Fruit fly (Drosophila melanogaster) whole organism, embryonic: ENCODE data around the gene Tim17a2.

Experiments
- Ada2b ChIP-seq: fragments of 200-800 bp; sonication (Bioruptor generic); IDR thresholded peaks from 2 replicates; pipeline ENCODE4 v1.3.6; 2022; ENCODE audit warnings: missing biosample characterization, missing genetic modification characterization
- BEAF-32 ChIP-seq: fragments of 200-800 bp; sonication (Bioruptor generic); optimal IDR thresholded peaks from 3 replicates; lab custom pipeline; 2017; ENCODE audit warnings: missing biosample characterization, missing genetic modification characterization, mild to moderate bottlenecking, moderate library complexity, missing genetic modification reagents
- BtbVII ChIP-seq: fragments of 200-800 bp; sonication (Bioruptor generic); optimal IDR thresholded peaks from 3 replicates; lab custom pipeline; 2017; ENCODE audit warnings: missing biosample characterization, mild to moderate bottlenecking, missing genetic modification characterization
- CG10274 ChIP-seq: fragments of 200-800 bp; sonication (Bioruptor generic); optimal IDR thresholded peaks from 3 replicates; lab custom pipeline; 2017; ENCODE audit warnings: missing biosample characterization, mild to moderate bottlenecking, missing genetic modification characterization
- CG10321 ChIP-seq: fragments of 200-800 bp; sonication (Bioruptor generic); IDR thresholded peaks from 2 replicates; pipeline ENCODE4 v1.3.6; 2022; ENCODE audit warnings: missing biosample characterization, missing genetic modification characterization
- CG10959 ChIP-seq: fragments of 200-800 bp; sonication (Bioruptor generic); IDR thresholded peaks from 2 replicates; pipeline ENCODE4 v1.3.6; 2022; ENCODE audit warnings: missing biosample characterization, missing genetic modification characterization
- CG12391 ChIP-seq: fragments of 200-800 bp; sonication (Bioruptor generic); optimal IDR thresholded peaks from 3 replicates; lab custom pipeline; 2018; ENCODE audit warnings: missing biosample characterization, mild to moderate bottlenecking, missing genetic modification characterization, moderate library complexity
- CG13287 ChIP-seq: fragments of 200-800 bp; sonication (Bioruptor generic); IDR thresholded peaks from 2 replicates; pipeline ENCODE4 v1.3.6; 2022; ENCODE audit warnings: missing biosample characterization, missing genetic modification characterization; ENCODE audit not compliant: partially characterized antibody
- CG14014 ChIP-seq: fragments of 200-800 bp; sonication (Bioruptor generic); IDR thresholded peaks from 2 replicates; pipeline ENCODE4 v1.3.6; 2022; ENCODE audit warnings: missing biosample characterization, missing genetic modification characterization
- CG1603 ChIP-seq: fragments of 200-800 bp; sonication (Bioruptor generic); optimal IDR thresholded peaks from 2 replicates; lab custom pipeline; 2019; ENCODE audit warnings: missing biosample characterization, mild to moderate bottlenecking, missing genetic modification characterization, moderate library complexity
- CG30020 ChIP-seq: fragments of 200-800 bp; optimal IDR thresholded peaks from 2 replicates; lab custom pipeline; 2019; ENCODE audit warnings: missing biosample characterization, mild to moderate bottlenecking, missing genetic modification characterization, moderate library complexity
- CG31224 ChIP-seq: fragments of 200-800 bp; sonication (Bioruptor generic); IDR thresholded peaks from 2 replicates; pipeline ENCODE4 v1.3.6; 2022; ENCODE audit warnings: missing biosample characterization, missing genetic modification characterization
- CG3163 ChIP-seq: fragments of 200-800 bp; sonication (Bioruptor generic); optimal IDR thresholded peaks from 3 replicates; lab custom pipeline; 2016; ENCODE audit warnings: missing biosample characterization, missing genetic modification characterization
- CG3995 ChIP-seq: fragments of 200-800 bp; sonication (Bioruptor generic); optimal IDR thresholded peaks from 3 replicates; lab custom pipeline; 2016; ENCODE audit warnings: missing biosample characterization, missing genetic modification characterization
- CG4282 ChIP-seq: fragments of 200-800 bp; sonication (Bioruptor generic); optimal IDR thresholded peaks from 2 replicates; lab custom pipeline; 2016; ENCODE audit warnings: missing biosample characterization, missing genetic modification characterization
- CG4328 ChIP-seq: fragments of 200-800 bp; sonication (Bioruptor generic); optimal IDR thresholded peaks from 3 replicates; lab custom pipeline; 2017; ENCODE audit warnings: missing biosample characterization, missing genetic modification reagents, missing genetic modification characterization
- CG7786 ChIP-seq: fragments of 200-800 bp; sonication (Bioruptor generic); optimal IDR thresholded peaks from 2 replicates; lab custom pipeline; 2016; ENCODE audit warnings: missing biosample characterization, missing genetic modification characterization
- CG7839 ChIP-seq: fragments of 200-800 bp; sonication (Bioruptor generic); optimal IDR thresholded peaks from 3 replicates; lab custom pipeline; 2018; ENCODE audit warnings: missing biosample characterization, mild to moderate bottlenecking, missing genetic modification characterization, moderate library complexity
- CG9817 ChIP-seq: fragments of 200-800 bp; sonication (Bioruptor generic); optimal IDR thresholded peaks from 2 replicates; lab custom pipeline; 2018; ENCODE audit warnings: missing biosample characterization, mild to moderate bottlenecking, missing genetic modification characterization, moderate library complexity
- CkIIα-i1 ChIP-seq: fragments of 200-800 bp; sonication (Bioruptor generic); IDR thresholded peaks from 2 replicates; pipeline ENCODE4 v1.3.6; 2022; ENCODE audit warnings: missing biosample characterization, missing genetic modification characterization
- HHEX ChIP-seq: fragments of 200-800 bp; sonication (Bioruptor generic); optimal IDR thresholded peaks from 3 replicates; lab custom pipeline; 2017; ENCODE audit warnings: missing biosample characterization, mild to moderate bottlenecking, missing genetic modification characterization, missing genetic modification reagents
- Hmr ChIP-seq: fragments of 200-800 bp; sonication (Bioruptor generic); optimal IDR thresholded peaks from 3 replicates; lab custom pipeline; 2017; ENCODE audit warnings: mild to moderate bottlenecking, missing biosample characterization, missing genetic modification reagents, missing genetic modification characterization
- Jarid2 ChIP-seq: fragments of 200-800 bp; sonication (Bioruptor generic); optimal IDR thresholded peaks from 3 replicates; lab custom pipeline; 2017; ENCODE audit warnings: mild to moderate bottlenecking, missing biosample characterization, missing genetic modification reagents, missing genetic modification characterization
- Lhr ChIP-seq: fragments of 200-800 bp; sonication (Bioruptor generic); optimal IDR thresholded peaks from 3 replicates; lab custom pipeline; 2017; ENCODE audit warnings: mild to moderate bottlenecking, missing biosample characterization, missing genetic modification reagents, missing genetic modification characterization
- Lim3 ChIP-seq: fragments of 200-800 bp; sonication (Bioruptor generic); IDR thresholded peaks from 2 replicates; pipeline ENCODE4 v1.3.6; 2022; ENCODE audit warnings: missing biosample characterization, missing genetic modification characterization
- MESR4 ChIP-seq: fragments of 200-800 bp; sonication (Bioruptor generic); optimal IDR thresholded peaks from 2 replicates; lab custom pipeline; 2018; ENCODE audit warnings: missing biosample characterization, mild to moderate bottlenecking, missing genetic modification characterization, moderate library complexity
- Mes4 ChIP-seq: fragments of 200-800 bp; sonication (Bioruptor generic); optimal IDR thresholded peaks from 2 replicates; lab custom pipeline; 2016; ENCODE audit warnings: missing biosample characterization, missing genetic modification characterization
- Myb ChIP-seq: fragments of 200-800 bp; sonication (Bioruptor generic); optimal IDR thresholded peaks from 2 replicates; lab custom pipeline; 2016; ENCODE audit warnings: missing biosample characterization, missing genetic modification characterization
- NFAT ChIP-seq: fragments of 200-800 bp; sonication (Bioruptor generic); IDR thresholded peaks from 2 replicates; pipeline ENCODE4 v1.3.6; 2022; ENCODE audit warnings: missing biosample characterization, missing genetic modification characterization
- NfI ChIP-seq: fragments of 200-800 bp; sonication (Bioruptor generic); optimal IDR thresholded peaks from 3 replicates; lab custom pipeline; 2018; ENCODE audit warnings: missing biosample characterization, mild to moderate bottlenecking, missing genetic modification characterization, moderate library complexity
- Optix ChIP-seq: fragments of 200-800 bp; sonication (Bioruptor generic); IDR thresholded peaks from 3 replicates; pipeline ENCODE4 v1.3.6; 2022; ENCODE audit warnings: missing biosample characterization, missing genetic modification characterization
- Six4 ChIP-seq: fragments of 200-800 bp; sonication (Bioruptor generic); optimal IDR thresholded peaks from 2 replicates; lab custom pipeline; 2016; ENCODE audit warnings: missing biosample characterization, missing genetic modification characterization
- Sry-δ ChIP-seq: fragments of 200-800 bp; sonication (Bioruptor generic); optimal IDR thresholded peaks from 2 replicates; lab custom pipeline; 2016; ENCODE audit warnings: missing biosample characterization, missing genetic modification characterization
- Usf ChIP-seq: fragments of 200-800 bp; sonication (Bioruptor generic); optimal IDR thresholded peaks from 2 replicates; lab custom pipeline; 2017; ENCODE audit warnings: missing genotype, missing biosample characterization, missing genetic modification characterization
- amos ChIP-seq: fragments of 200-800 bp; sonication (Bioruptor generic); IDR thresholded peaks from 2 replicates; pipeline ENCODE4 v1.3.6; 2022; ENCODE audit warnings: missing biosample characterization, missing genetic modification characterization; ENCODE audit not compliant: partially characterized antibody
- ap ChIP-seq: fragments of 200-800 bp; sonication (Bioruptor generic); IDR thresholded peaks from 2 replicates; pipeline ENCODE4 v1.3.6; 2022; ENCODE audit warnings: missing biosample characterization, missing genetic modification characterization
- croc ChIP-seq: fragments of 200-800 bp; sonication (Bioruptor generic); conservative IDR thresholded peaks from 3 replicates; pipeline ENCODE4 v1.3.6; 2022; ENCODE audit warnings: missing biosample characterization, missing genetic modification characterization
- da ChIP-seq: fragments of 200-800 bp; sonication (Bioruptor generic); optimal IDR thresholded peaks from 2 replicates; lab custom pipeline; 2016; ENCODE audit warnings: missing biosample characterization, missing genetic modification characterization
- grn ChIP-seq: fragments of 200-800 bp; sonication (Bioruptor generic); optimal IDR thresholded peaks from 3 replicates; lab custom pipeline; 2017; ENCODE audit warnings: missing biosample characterization, missing genetic modification characterization
- hb ChIP-seq: fragments of 200-800 bp; sonication (Bioruptor generic); IDR thresholded peaks from 3 replicates; pipeline ENCODE4 v1.3.6; 2022; ENCODE audit warnings: missing biosample characterization, missing genetic modification characterization; ENCODE audit not compliant: partially characterized antibody
- inv ChIP-seq: fragments of 200-800 bp; sonication (Bioruptor generic); IDR thresholded peaks from 2 replicates; pipeline ENCODE4 v1.3.6; 2022; ENCODE audit warnings: missing biosample characterization, missing genetic modification characterization; ENCODE audit not compliant: partially characterized antibody
- onecut ChIP-seq: fragments of 200-800 bp; sonication (Bioruptor generic); IDR thresholded peaks from 2 replicates; pipeline ENCODE4 v1.3.6; 2022; ENCODE audit warnings: missing biosample characterization, missing genetic modification characterization
- psq ChIP-seq: fragments of 200-800 bp; sonication (Bioruptor generic); optimal IDR thresholded peaks from 2 replicates; lab custom pipeline; 2017; ENCODE audit warnings: missing biosample characterization, missing genetic modification characterization
- rib ChIP-seq: fragments of 200-800 bp; sonication (Bioruptor generic); IDR thresholded peaks from 2 replicates; pipeline ENCODE4 v1.3.6; 2022; ENCODE audit warnings: missing biosample characterization, missing genetic modification characterization
- salm ChIP-seq: fragments of 200-800 bp; sonication (Bioruptor generic); optimal IDR thresholded peaks from 2 replicates; lab custom pipeline; 2018; ENCODE audit warnings: missing biosample characterization, mild to moderate bottlenecking, missing genetic modification characterization
- so ChIP-seq: fragments of 200-800 bp; sonication (Bioruptor generic); IDR thresholded peaks from 3 replicates; pipeline ENCODE4 v1.3.6; 2022; ENCODE audit warnings: missing biosample characterization, missing genetic modification characterization
- sr ChIP-seq: fragments of 200-800 bp; sonication (Bioruptor generic); IDR thresholded peaks from 3 replicates; pipeline ENCODE4 v1.3.6; 2022; ENCODE audit warnings: missing biosample characterization, missing genetic modification characterization
- tll ChIP-seq, 2 experiments: fragments of 200-800 bp in 1 of 2; fragments of >200 bp in 1 of 2; sonication (Bioruptor generic) in 1 of 2; optimal IDR thresholded peaks; 2 replicates each; lab custom pipeline; 2017 to 2019; ENCODE audit warnings: missing biosample characterization in 2 of 2, missing genetic modification characterization in 2 of 2, mild to moderate bottlenecking in 1 of 2, moderate library complexity in 1 of 2

The Tim17a2 gene

dm6 chr3R:5263311-5264250 lies 1.1 kb upstream of the Tim17a2 start (continued):
- TF ChIP-seq Myb (GFP tag; lab: Kevin White, UChicago) (no peak), HHEX (GFP tag; lab: Kevin White, UChicago) (peak; percentile 88), CG31224 (GFP tag; lab: Robert Waterston, UW) (peak; percentile 61), CG4328 (GFP tag; lab: Kevin White, UChicago) (peak; percentile 88), CG10959 (GFP tag; lab: Robert Waterston, UW) (0 out of 2 replicates have a peak, but pooled peaks have one; percentile 32), sr (peak; percentile 100), CG1603 (peak; percentile 51), CG4282 (GFP tag; lab: Kevin White, UChicago) (no peak), Hmr (GFP tag; lab: Kevin White, UChicago) (peak; percentile 89), rib (GFP tag; lab: Robert Waterston, UW) (peak; percentile 32), ap (GFP tag; lab: Robert Waterston, UW) (peak; percentile 66), Mes4 (GFP tag; lab: Kevin White, UChicago) (no peak), CkIIα-i1 (no peak), BEAF-32 (no peak), CG3995 (GFP tag; lab: Kevin White, UChicago) (no peak), psq (GFP tag; lab: Kevin White, UChicago) (peak; percentile 79), tll (GFP tag; optimal IDR thresholded peaks at IDR 0.05; lab: Kevin White, UChicago) (no peak), CG30020 (peak; percentile 66), inv (no peak), CG12391 (peak; percentile 90), CG10321 (peak; percentile 71; the same call in 1 of the 2 replicates), Lim3 (GFP tag; lab: Robert Waterston, UW) (no peak), croc (GFP tag; lab: Robert Waterston, UW) (peak; percentile 46; the same call in 2 of the 3 replicates), da (GFP tag; lab: Kevin White, UChicago) (no peak), Lhr (GFP tag; lab: Kevin White, UChicago) (no peak), CG3163 (GFP tag; lab: Kevin White, UChicago) (no peak), CG13287 (peak; percentile 39; the same call in 1 of the 2 replicates), Jarid2 (peak; percentile 48), CG10274 (GFP tag; lab: Kevin White, UChicago) (peak; percentile 67), CG14014 (GFP tag; lab: Robert Waterston, UW) (peak; percentile 79), onecut (GFP tag; lab: Robert Waterston, UW) (no peak; the same call in none of the 2 replicates), Six4 (GFP tag; lab: Kevin White, UChicago) (peak; percentile 68), Sry-δ (GFP tag; lab: Kevin White, UChicago) (no peak), CG7839 (peak; percentile 94), hb (no peak), BtbVII (GFP tag; lab: Kevin White, UChicago) (peak; percentile 89), Optix (peak; percentile 43; the same call in 1 of the 3 replicates), NfI (peak; percentile 80), amos (GFP tag; lab: Robert Waterston, UW) (no peak), salm (tag; lab: Kevin White, UChicago) (peak; percentile 78), CG9817 (tag; lab: Kevin White, UChicago) (peak; percentile 85), MESR4 (GFP tag; lab: Kevin White, UChicago) (no peak), Ada2b (GFP tag; lab: Robert Waterston, UW) (peak; percentile 72), so (peak; percentile 88; the same call in 2 of the 3 replicates), NFAT (GFP tag; lab: Robert Waterston, UW) (0 out of 2 replicates have a peak, but pooled peaks have one; percentile 29), grn (GFP tag; lab: Kevin White, UChicago) (no peak), Usf (GFP tag; lab: Kevin White, UChicago) (peak; percentile 22), CG7786 (GFP tag; lab: Kevin White, UChicago) (peak; percentile 2)
